Worm (Caenorhabditis elegans) whole organism, L1 larva: Measurements from ENCODE around the gene Y102A11A.5.

Experiments
- F16B12.6 ChIP-seq: fragments of 150-350 bp; optimal IDR thresholded peaks from 2 replicates; lab custom pipeline; 2014; ENCODE audit warnings: missing biosample characterization, missing genetic modification characterization
- Y116A8C.19 ChIP-seq: sonication (generic microtip); optimal IDR thresholded peaks from 2 replicates; lab custom pipeline; 2016; ENCODE audit warnings: missing compliant biosample characterization, missing genetic modification characterization, borderline replicate concordance
- aha-1 ChIP-seq: fragments of 150-350 bp; optimal IDR thresholded peaks from 2 replicates; lab custom pipeline; 2014; ENCODE audit warnings: missing biosample characterization, missing genetic modification characterization
- alr-1 ChIP-seq: fragments of 200-800 bp; sonication (Bioruptor generic); optimal IDR thresholded peaks from 2 replicates; lab custom pipeline; 2018; ENCODE audit warnings: borderline replicate concordance, mild to moderate bottlenecking, missing genetic modification characterization, missing compliant biosample characterization
- ama-1 ChIP-seq: fragments of 150-350 bp; optimal IDR thresholded peaks from 2 replicates; lab custom pipeline; 2014
- ceh-82 ChIP-seq, 3 experiments: fragments of 150-350 bp in 1 of 3; sonication (generic microtip) in 2 of 3; optimal IDR thresholded peaks; 2 replicates each; lab custom pipeline; 2014 to 2017; ENCODE audit warnings: missing biosample characterization in 3 of 3, missing genetic modification characterization in 3 of 3
- ceh-90 ChIP-seq: sonication (generic microtip); optimal IDR thresholded peaks from 2 replicates; lab custom pipeline; 2016; ENCODE audit warnings: missing genetic modification characterization, missing compliant biosample characterization
- dsc-1 ChIP-seq: sonication (generic microtip); optimal IDR thresholded peaks from 2 replicates; lab custom pipeline; 2016; ENCODE audit warnings: mild to moderate bottlenecking, missing genetic modification characterization, missing compliant biosample characterization
- efl-1 ChIP-seq, 4 experiments: fragments of 150-350 bp; optimal IDR thresholded peaks in 3 of 4; peaks in 1 of 4; 1 replicate in 1 of 4; 2 replicates in 3 of 4; lab custom pipeline; 2014; ENCODE audit warnings: missing biosample characterization in 2 of 4, missing genetic modification characterization in 2 of 4, missing genetic modification reagents in 2 of 4
- efl-3 ChIP-seq: fragments of 200-800 bp; sonication (Bioruptor generic); optimal IDR thresholded peaks from 2 replicates; lab custom pipeline; 2018; ENCODE audit warnings: mild to moderate bottlenecking, missing genetic modification characterization, missing compliant biosample characterization
- egl-27 ChIP-seq, 2 experiments: fragments of 150-350 bp in 1 of 2; sonication (generic microtip); optimal IDR thresholded peaks; 3 replicates each; lab custom pipeline; 2017 to 2018; ENCODE audit warnings: missing biosample characterization in 2 of 2, missing genetic modification characterization in 2 of 2, missing genetic modification reagents in 2 of 2
- elt-2 ChIP-seq: sonication (generic microtip); optimal IDR thresholded peaks from 2 replicates; lab custom pipeline; 2016; ENCODE audit warnings: missing genetic modification characterization, mild to moderate bottlenecking, inconsistent platforms, missing compliant biosample characterization, missing genetic modification reagents
- ets-5 ChIP-seq: fragments of 200-800 bp; sonication (Bioruptor generic); IDR thresholded peaks from 2 replicates; pipeline ENCODE4 v1.3.6; 2022; ENCODE audit warnings: missing genetic modification characterization, missing compliant biosample characterization
- fkh-8 ChIP-seq: sonication (generic microtip); optimal IDR thresholded peaks from 2 replicates; lab custom pipeline; 2016; ENCODE audit warnings: mild to moderate bottlenecking, missing genetic modification characterization, missing compliant biosample characterization
- irx-1 ChIP-seq: sonication (generic microtip); optimal IDR thresholded peaks from 2 replicates; lab custom pipeline; 2016; ENCODE audit warnings: missing genetic modification characterization, missing compliant biosample characterization
- lin-14 ChIP-seq: fragments of 200-800 bp; sonication (Bioruptor generic); optimal IDR thresholded peaks from 2 replicates; lab custom pipeline; 2018; ENCODE audit warnings: mild to moderate bottlenecking, missing genetic modification characterization, moderate library complexity, missing compliant biosample characterization
- lin-35 ChIP-seq, 2 experiments: fragments of 150-350 bp; optimal IDR thresholded peaks; 2 replicates each; lab custom pipeline; 2014; ENCODE audit warnings: missing biosample characterization in 2 of 2, missing genetic modification characterization in 2 of 2, missing genetic modification reagents in 2 of 2
- lin-39 ChIP-seq: fragments of 150-350 bp; optimal IDR thresholded peaks from 2 replicates; lab custom pipeline; 2014; ENCODE audit warnings: missing biosample characterization, missing genetic modification reagents, missing genetic modification characterization
- lsy-2 ChIP-seq, 2 experiments: fragments of 150-350 bp; optimal IDR thresholded peaks; 2 replicates each; lab custom pipeline; 2014; ENCODE audit warnings: missing biosample characterization in 2 of 2, missing genetic modification characterization in 2 of 2
- mab-9 ChIP-seq: fragments of 200-800 bp; sonication (Bioruptor generic); IDR thresholded peaks from 2 replicates; pipeline ENCODE4 v1.3.6; 2022; ENCODE audit warnings: missing genetic modification reagents, missing genetic modification characterization, missing compliant biosample characterization
- mdl-1 ChIP-seq, 2 experiments: fragments of 150-350 bp; optimal IDR thresholded peaks; 2 replicates each; lab custom pipeline; 2014 to 2017; ENCODE audit warnings: missing biosample characterization in 2 of 2, missing genetic modification characterization in 2 of 2, inconsistent platforms in 1 of 2
- mef-2 ChIP-seq: fragments of 150-350 bp; optimal IDR thresholded peaks from 2 replicates; lab custom pipeline; 2014; ENCODE audit warnings: missing biosample characterization, missing genetic modification characterization
- mep-1 ChIP-seq: fragments of 150-350 bp; optimal IDR thresholded peaks from 2 replicates; lab custom pipeline; 2014; ENCODE audit warnings: missing biosample characterization, missing genetic modification characterization
- nhr-11 ChIP-seq: fragments of 150-350 bp; optimal IDR thresholded peaks from 2 replicates; lab custom pipeline; 2014; ENCODE audit warnings: missing biosample characterization, missing genetic modification characterization
- nhr-12 ChIP-seq: sonication (generic microtip); optimal IDR thresholded peaks from 2 replicates; lab custom pipeline; 2017; ENCODE audit warnings: missing biosample characterization, missing genetic modification characterization
- nhr-20 ChIP-seq: sonication (generic microtip); optimal IDR thresholded peaks from 2 replicates; lab custom pipeline; 2016; ENCODE audit warnings: mild to moderate bottlenecking, missing genetic modification characterization, missing compliant biosample characterization
- nhr-47 ChIP-seq: sonication (generic microtip); optimal IDR thresholded peaks from 2 replicates; lab custom pipeline; 2016; ENCODE audit warnings: mild to moderate bottlenecking, missing genetic modification characterization, moderate library complexity, missing compliant biosample characterization
- nhr-71 ChIP-seq: sonication (generic microtip); optimal IDR thresholded peaks from 2 replicates; lab custom pipeline; 2016; ENCODE audit warnings: mild to moderate bottlenecking, missing genetic modification characterization, moderate library complexity, missing compliant biosample characterization
- nhr-76 ChIP-seq: sonication (generic microtip); optimal IDR thresholded peaks from 2 replicates; lab custom pipeline; 2017; ENCODE audit warnings: missing biosample characterization, missing genetic modification characterization
- nhr-77 ChIP-seq: fragments of 150-350 bp; optimal IDR thresholded peaks from 2 replicates; lab custom pipeline; 2014; ENCODE audit warnings: missing biosample characterization, missing genetic modification characterization
- nhr-84 ChIP-seq: sonication (generic microtip); optimal IDR thresholded peaks from 2 replicates; lab custom pipeline; 2017; ENCODE audit warnings: missing biosample characterization, missing genetic modification characterization
- pag-3 ChIP-seq: sonication (generic microtip); optimal IDR thresholded peaks from 2 replicates; lab custom pipeline; 2017; ENCODE audit warnings: missing genetic modification characterization, mild to moderate bottlenecking, missing compliant biosample characterization, antibody characterized with exemption, borderline replicate concordance; ENCODE audit not compliant: insufficient read depth
- skn-1 ChIP-seq: fragments of 150-350 bp; optimal IDR thresholded peaks from 2 replicates; lab custom pipeline; 2014; ENCODE audit warnings: missing biosample characterization, missing genetic modification characterization
- snu-23 ChIP-seq: sonication (generic microtip); optimal IDR thresholded peaks from 2 replicates; lab custom pipeline; 2016; ENCODE audit warnings: missing genetic modification characterization, missing compliant biosample characterization
- sox-4 ChIP-seq: sonication (generic microtip); optimal IDR thresholded peaks from 2 replicates; lab custom pipeline; 2016; ENCODE audit warnings: missing genetic modification characterization, missing compliant biosample characterization
- sptf-1 ChIP-seq: fragments of 150-350 bp; optimal IDR thresholded peaks from 2 replicates; lab custom pipeline; 2014; ENCODE audit warnings: missing biosample characterization, missing genetic modification characterization
- swsn-7 ChIP-seq: sonication (generic microtip); optimal IDR thresholded peaks from 2 replicates; lab custom pipeline; 2016; ENCODE audit warnings: missing genetic modification characterization, missing compliant biosample characterization
- tlp-1 ChIP-seq: fragments of 150-350 bp; optimal IDR thresholded peaks from 2 replicates; lab custom pipeline; 2014; ENCODE audit warnings: missing biosample characterization, missing genetic modification characterization
- unc-30 ChIP-seq: sonication (generic microtip); optimal IDR thresholded peaks from 2 replicates; lab custom pipeline; 2017; ENCODE audit warnings: missing biosample characterization, missing genetic modification characterization
- unc-62 ChIP-seq: fragments of 150-350 bp; optimal IDR thresholded peaks from 2 replicates; lab custom pipeline; 2014; ENCODE audit warnings: missing biosample characterization, missing genetic modification reagents, missing genetic modification characterization
- unc-86 ChIP-seq: sonication (generic microtip); optimal IDR thresholded peaks from 2 replicates; lab custom pipeline; 2016; ENCODE audit warnings: missing genetic modification characterization, missing compliant biosample characterization
- xbp-1 ChIP-seq: sonication (generic microtip); optimal IDR thresholded peaks from 2 replicates; lab custom pipeline; 2016; ENCODE audit warnings: missing genetic modification characterization, missing compliant biosample characterization
- zag-1 ChIP-seq: fragments of 150-350 bp; optimal IDR thresholded peaks from 2 replicates; lab custom pipeline; 2014; ENCODE audit warnings: missing biosample characterization, missing genetic modification characterization
- zip-4 ChIP-seq: fragments of 200-800 bp; sonication (Bioruptor generic); optimal IDR thresholded peaks from 2 replicates; lab custom pipeline; 2018; ENCODE audit warnings: mild to moderate bottlenecking, missing genetic modification characterization, moderate library complexity, missing compliant biosample characterization

Gene Y102A11A.5

DNA sequence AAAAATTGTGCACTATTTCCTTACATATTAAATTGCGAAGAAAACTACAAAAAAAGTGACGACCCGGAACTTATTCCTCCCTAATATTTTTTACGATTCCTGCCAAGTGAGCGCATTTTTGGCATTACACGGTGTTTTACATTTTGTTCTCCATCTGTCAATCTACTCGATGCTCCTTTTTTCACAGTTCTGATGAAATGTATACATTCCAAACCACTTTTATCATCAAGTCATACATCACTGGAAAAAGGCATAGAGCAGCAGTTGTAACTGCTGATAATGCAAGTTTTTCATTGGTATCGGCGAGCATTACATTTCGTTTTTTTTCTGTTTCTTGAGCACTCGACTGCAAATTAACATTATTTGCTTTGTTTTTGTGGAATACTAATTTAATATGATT lies 13.2 kb downstream of the Y102A11A.5 start:
- TF ChIP-seq mep-1 (tag; lab: Kevin White, UChicago): no peak
- no peak for TF ChIP-seq nhr-71 (tag; lab: Kevin White, UChicago)
- TF ChIP-seq skn-1 (tag; lab: Kevin White, UChicago): no peak
- no peak for TF ChIP-seq ets-5
- TF ChIP-seq elt-2: peak; percentile 22
- peak in 1 of 2 experiments; percentile 8 for TF ChIP-seq lin-35 (GFP tag; optimal IDR thresholded peaks at IDR 0.05; lab: Kevin White, UChicago)
- no peak for TF ChIP-seq nhr-84
- no peak for TF ChIP-seq ama-1 (lab: Kevin White, UChicago)
- no peak for TF ChIP-seq aha-1 (tag; lab: Kevin White, UChicago)

DNA sequence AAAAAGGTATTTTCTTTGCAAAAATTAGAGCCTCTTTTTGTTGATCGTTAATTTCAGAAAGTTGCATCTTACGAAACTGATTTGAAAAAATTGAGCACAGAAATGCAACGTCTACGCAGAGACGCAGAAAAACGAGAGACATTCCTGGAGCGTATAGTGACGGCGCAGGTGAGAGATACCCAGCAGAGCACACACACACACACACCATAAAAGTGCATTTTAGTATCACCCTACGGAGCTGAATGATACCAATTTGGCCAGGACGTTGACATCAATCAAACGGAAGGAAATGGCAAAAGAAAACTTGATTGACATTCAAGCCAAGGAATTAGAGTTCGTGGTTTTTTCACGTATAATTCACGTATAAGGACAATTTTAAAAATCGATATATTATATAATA lies 16.9 kb downstream of the Y102A11A.5 start:
- peak; percentile 29 for TF ChIP-seq lin-14 (GFP tag; lab: Kevin White, UChicago)
- no peak for TF ChIP-seq unc-62 (GFP tag; lab: Kevin White, UChicago)
- no peak for TF ChIP-seq skn-1 (tag; lab: Kevin White, UChicago)
- no peak for TF ChIP-seq dsc-1 (tag; lab: Kevin White, UChicago)
- peak in 1 of 2 experiments; percentile 2 for TF ChIP-seq lin-35 (GFP tag; optimal IDR thresholded peaks at IDR 0.05; lab: Kevin White, UChicago)
- no peak for TF ChIP-seq nhr-12 (tag; lab: Kevin White, UChicago)
- TF ChIP-seq tlp-1 (tag; lab: Kevin White, UChicago): no peak
- TF ChIP-seq snu-23 (GFP tag; lab: Kevin White, UChicago): no peak
- no peak for TF ChIP-seq efl-3 (GFP tag; lab: Kevin White, UChicago)
- TF ChIP-seq mef-2 (tag; lab: Kevin White, UChicago): no peak
- TF ChIP-seq nhr-71 (tag; lab: Kevin White, UChicago): no peak
- no peak for TF ChIP-seq alr-1 (tag; lab: Kevin White, UChicago)
- no peak for TF ChIP-seq nhr-20 (tag; lab: Kevin White, UChicago)
- TF ChIP-seq swsn-7 (tag; lab: Kevin White, UChicago): no peak
- no peak for TF ChIP-seq Y116A8C.19
- no peak for TF ChIP-seq fkh-8 (tag; lab: Kevin White, UChicago)
- TF ChIP-seq xbp-1 (tag; lab: Kevin White, UChicago): no peak
- no peak for TF ChIP-seq sox-4 (tag; lab: Kevin White, UChicago)
- no peak for TF ChIP-seq nhr-76 (tag; lab: Kevin White, UChicago)
- no peak for TF ChIP-seq zag-1
- no peak for TF ChIP-seq irx-1 (tag; lab: Kevin White, UChicago)
- TF ChIP-seq elt-2: peak; percentile 66
- no peak for TF ChIP-seq sptf-1 (tag; lab: Kevin White, UChicago)
- TF ChIP-seq lin-39: no peak
- no peak for TF ChIP-seq pag-3 (tag; lab: Kevin White, UChicago)
- no peak for TF ChIP-seq mab-9
- TF ChIP-seq mdl-1 (tag; optimal IDR thresholded peaks at IDR 0.05; lab: Kevin White, UChicago): no peak

DNA sequence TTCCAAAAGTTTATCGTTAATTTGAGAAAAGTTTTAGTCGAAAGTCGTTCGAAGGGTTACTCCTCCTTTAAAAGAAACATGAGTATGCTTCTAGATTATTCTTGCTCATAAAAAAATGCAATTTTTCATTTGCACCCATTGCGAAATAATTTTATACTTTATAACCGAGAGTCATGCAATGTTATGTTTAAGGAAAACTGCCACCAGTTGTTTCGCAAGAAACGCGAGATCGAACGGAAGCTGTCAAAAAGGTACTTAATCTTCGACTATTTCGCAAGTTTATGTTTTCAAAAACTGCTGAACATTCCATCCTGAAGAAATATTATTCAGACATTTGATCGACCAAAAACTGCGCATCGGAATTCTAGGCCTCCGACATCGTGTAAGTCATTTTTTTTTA lies 17.5 kb downstream of the Y102A11A.5 start:
- peak; percentile 19 for TF ChIP-seq lin-14 (GFP tag; lab: Kevin White, UChicago)
- TF ChIP-seq ceh-82 (tag; optimal IDR thresholded peaks at IDR 0.05; lab: Kevin White, UChicago): peak in 2 of 3 experiments; percentile 14 to 15
- no peak for TF ChIP-seq lin-39
- TF ChIP-seq skn-1 (tag; lab: Kevin White, UChicago): peak; percentile 69
- no peak for TF ChIP-seq nhr-11 (tag; lab: Kevin White, UChicago)
- TF ChIP-seq F16B12.6 (tag; lab: Kevin White, UChicago): no peak

- no peak for TF ChIP-seq nhr-47 (tag; lab: Kevin White, UChicago)
- no peak for TF ChIP-seq unc-86 (tag; lab: Kevin White, UChicago)
- no peak for TF ChIP-seq egl-27 (tag; optimal IDR thresholded peaks at IDR 0.05; lab: Kevin White, UChicago)
- no peak for TF ChIP-seq ceh-90 (tag; lab: Kevin White, UChicago)
- peak; percentile 25 for TF ChIP-seq skn-1 (tag; lab: Kevin White, UChicago)
- TF ChIP-seq zip-4 (GFP tag; lab: Kevin White, UChicago): no peak
- TF ChIP-seq xbp-1 (tag; lab: Kevin White, UChicago): no peak
- no peak for TF ChIP-seq tlp-1 (tag; lab: Kevin White, UChicago)
- TF ChIP-seq lsy-2 (tag; optimal IDR thresholded peaks at IDR 0.05; lab: Kevin White, UChicago): no peak
- no peak for TF ChIP-seq nhr-77 (tag; lab: Kevin White, UChicago)
- TF ChIP-seq nhr-11 (tag; lab: Kevin White, UChicago): no peak
- no peak for TF ChIP-seq efl-1 (optimal IDR thresholded peaks at IDR 0.05; lab: Kevin White, UChicago)
- TF ChIP-seq efl-1 (GFP tag; optimal IDR thresholded peaks at IDR 0.05 in 1 of 2; lab: Kevin White, UChicago): peak in 1 of 2 experiments; percentile 90
- no peak for TF ChIP-seq unc-30 (tag; lab: Kevin White, UChicago)
- peak; percentile 63 for TF ChIP-seq fkh-8 (tag; lab: Kevin White, UChicago)
Observed at ce11 chrX:2012491-2013201, 18.7 kb downstream of the Y102A11A.5 start, which contains the start of gene Y102A11A.9. Gene Y102A11A.9, plus strand, starts transcription at chrX:2013151.
